Worm (Caenorhabditis elegans) whole organism, midembryonic: ENCODE measurements around the gene M01F1.9.

Experiments
- T22C8.4 ChIP-seq: fragments of 200-800 bp; sonication (Bioruptor generic); IDR thresholded peaks from 2 replicates; pipeline ENCODE4 v1.3.6; 2022; ENCODE audit warnings: missing genetic modification characterization, missing compliant biosample characterization
- cog-1 ChIP-seq: sonication (generic microtip); optimal IDR thresholded peaks from 2 replicates; lab custom pipeline; 2016; ENCODE audit warnings: missing genetic modification characterization, missing compliant biosample characterization
- flt-1 ChIP-seq: fragments of 200-800 bp; sonication (Bioruptor generic); IDR thresholded peaks from 2 replicates; pipeline ENCODE4 v1.3.6; 2022; ENCODE audit warnings: missing genetic modification characterization, missing compliant biosample characterization
- klf-2 ChIP-seq: fragments of 200-800 bp; sonication (Bioruptor generic); conservative IDR thresholded peaks from 2 replicates; pipeline ENCODE4 v1.3.6; 2022; ENCODE audit warnings: missing genetic modification reagents, missing genetic modification characterization, missing compliant biosample characterization
- med-1 ChIP-seq: sonication (generic microtip); optimal IDR thresholded peaks from 2 replicates; lab custom pipeline; 2017; ENCODE audit warnings: missing genetic modification characterization, mild to moderate bottlenecking, missing compliant biosample characterization, antibody characterized with exemption, missing genetic modification reagents; ENCODE audit not compliant: insufficient read depth
- ref-1 ChIP-seq: fragments of 200-800 bp; sonication (Bioruptor generic); conservative IDR thresholded peaks from 2 replicates; pipeline ENCODE4 v1.3.6; 2022; ENCODE audit warnings: missing genetic modification reagents, missing genetic modification characterization, missing compliant biosample characterization
- tab-1 ChIP-seq: fragments of 200-800 bp; sonication (Bioruptor generic); IDR thresholded peaks from 2 replicates; pipeline ENCODE4 v1.3.6; 2022; ENCODE audit warnings: missing genetic modification characterization, missing compliant biosample characterization
- ztf-23 ChIP-seq: fragments of 200-800 bp; sonication (Bioruptor generic); IDR thresholded peaks from 2 replicates; pipeline ENCODE4 v1.3.6; 2022; ENCODE audit warnings: missing genetic modification reagents, missing genetic modification characterization, missing compliant biosample characterization
- ztf-29 ChIP-seq: fragments of 200-800 bp; sonication (Bioruptor generic); IDR thresholded peaks from 2 replicates; pipeline ENCODE4 v1.3.6; 2022; ENCODE audit warnings: missing genetic modification reagents, missing genetic modification characterization, missing compliant biosample characterization

M01F1.9 gene

ce11 chrIII:3480950-3481349 is 17.9 kb downstream of the M01F1.9 start:
- TF ChIP-seq ztf-29 (GFP tag; lab: Robert Waterston, UW) (no peak), cog-1 (no peak), tab-1 (GFP tag; lab: Robert Waterston, UW) (no peak), ref-1 (GFP tag; lab: Robert Waterston, UW) (no peak), klf-2 (GFP tag; lab: Robert Waterston, UW) (no peak), ztf-23 (no peak), med-1 (GFP tag; lab: Kevin White, UChicago) (no peak), flt-1 (no peak), T22C8.4 (no peak)

DNA sequence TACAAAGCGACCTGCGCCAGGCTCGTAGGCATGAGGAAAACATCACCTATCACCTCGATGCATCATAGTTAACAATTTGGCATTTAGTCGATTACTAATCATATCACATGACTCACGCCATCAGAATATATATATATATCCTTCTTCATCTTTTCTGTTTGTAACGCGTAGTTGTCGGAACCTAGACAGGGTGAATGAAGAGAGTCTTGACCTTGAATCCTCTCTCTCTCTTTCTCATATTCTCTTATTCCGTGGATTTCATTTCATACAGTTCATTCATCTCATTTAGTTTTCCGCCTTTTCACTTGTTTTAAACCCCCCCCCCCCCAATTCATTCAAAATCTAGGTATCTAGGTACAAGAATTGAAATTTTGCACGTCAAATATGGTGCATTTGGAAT is 18.6 kb downstream of the M01F1.9 start:
- TF ChIP-seq tab-1 (GFP tag; lab: Robert Waterston, UW) (no peak), klf-2 (GFP tag; lab: Robert Waterston, UW) (no peak), flt-1 (no peak), ztf-29 (GFP tag; lab: Robert Waterston, UW) (no peak), ztf-23 (no peak)

DNA sequence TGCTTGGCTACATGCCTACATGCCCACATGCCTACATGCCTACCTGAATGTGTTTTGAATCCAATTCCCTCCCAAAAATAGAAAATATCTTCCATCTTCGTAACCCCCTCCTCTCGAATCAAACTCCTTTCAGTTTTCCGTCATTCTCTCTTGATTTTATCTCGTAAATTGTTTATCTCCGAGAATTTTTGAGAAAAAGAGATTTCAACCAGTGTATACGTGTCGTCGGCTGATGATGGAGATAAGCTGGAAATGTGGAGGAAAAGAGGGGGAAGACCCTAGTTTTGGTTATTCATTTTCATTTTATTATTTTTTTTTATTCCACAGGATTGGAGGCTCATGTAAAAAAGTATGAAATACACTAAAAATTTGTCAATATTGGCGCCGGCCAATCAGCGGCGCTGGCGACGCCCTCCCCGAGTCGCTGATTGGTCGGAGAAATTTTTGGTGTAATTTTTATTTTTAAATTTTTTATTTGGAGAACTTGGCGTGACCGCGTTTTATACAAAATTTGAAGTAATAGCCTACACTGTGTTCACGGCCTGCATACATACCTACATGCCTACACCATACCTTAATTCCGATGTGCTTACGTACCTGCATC is 20.0 kb downstream of the M01F1.9 start:
- TF ChIP-seq tab-1 (GFP tag; lab: Robert Waterston, UW) (no peak), ref-1 (GFP tag; lab: Robert Waterston, UW) (no peak), klf-2 (GFP tag; lab: Robert Waterston, UW) (no peak), cog-1 (no peak), ztf-29 (GFP tag; lab: Robert Waterston, UW) (no peak)

DNA sequence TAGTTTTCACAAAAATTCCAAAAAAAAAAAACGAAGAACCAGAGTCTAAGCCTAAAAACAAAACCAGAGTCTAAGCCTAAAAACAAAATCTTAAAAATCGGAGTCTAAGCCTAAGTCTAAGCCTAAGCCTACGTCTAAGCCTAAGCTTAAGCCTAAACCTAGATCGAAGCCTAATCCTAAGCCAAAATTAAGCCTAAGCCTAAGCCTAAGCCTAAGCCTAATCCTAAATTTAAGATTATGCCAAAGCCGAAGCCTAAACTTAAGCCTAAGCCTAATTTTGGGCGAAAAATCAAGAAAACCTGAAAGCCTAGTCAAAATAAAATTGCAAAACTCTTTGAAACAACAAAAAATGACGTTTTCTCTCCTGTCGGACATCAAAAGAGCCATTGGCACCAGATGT is 21.5 kb downstream of the M01F1.9 start:
- TF ChIP-seq T22C8.4 (no peak), klf-2 (GFP tag; lab: Robert Waterston, UW) (no peak), ztf-23 (no peak), flt-1 (no peak), cog-1 (no peak), ztf-29 (GFP tag; lab: Robert Waterston, UW) (no peak), tab-1 (GFP tag; lab: Robert Waterston, UW) (no peak), ref-1 (GFP tag; lab: Robert Waterston, UW) (no peak), med-1 (GFP tag; lab: Kevin White, UChicago) (no peak)

DNA sequence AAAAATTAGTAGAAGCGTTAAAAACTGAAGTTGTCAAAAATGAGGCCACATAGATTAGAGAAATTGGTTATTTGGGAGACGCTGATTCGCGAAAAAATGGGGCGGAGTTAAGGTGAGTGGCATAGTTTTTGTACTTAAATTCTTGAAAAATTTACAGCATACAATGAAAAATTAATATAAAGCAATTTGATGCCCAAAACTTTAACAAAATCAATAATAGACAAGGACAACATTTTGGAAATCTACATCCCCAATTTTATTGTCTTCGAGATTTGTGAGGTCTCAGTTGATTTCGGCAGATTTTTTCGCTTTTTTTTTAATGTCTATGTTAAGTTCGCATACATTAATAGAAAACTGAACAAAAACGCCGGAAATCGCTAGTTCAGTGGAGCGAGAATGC is 22.6 kb downstream of the M01F1.9 start:
- TF ChIP-seq klf-2 (GFP tag; lab: Robert Waterston, UW) (peak; percentile 56; the same call in 1 of the 2 replicates), ztf-29 (GFP tag; lab: Robert Waterston, UW) (no peak), med-1 (GFP tag; lab: Kevin White, UChicago) (no peak), tab-1 (GFP tag; lab: Robert Waterston, UW) (no peak), cog-1 (peak; percentile 66), ztf-23 (no peak), ref-1 (GFP tag; lab: Robert Waterston, UW) (no peak), T22C8.4 (no peak), flt-1 (0 out of 2 replicates have a peak, but pooled peaks have one; percentile 29)

- TF ChIP-seq ztf-29 (GFP tag; lab: Robert Waterston, UW) = no peak
- TF ChIP-seq ztf-23 = no peak
- no peak for TF ChIP-seq cog-1
- TF ChIP-seq klf-2 (GFP tag; lab: Robert Waterston, UW) = no peak
Measured at ce11 chrIII:3475497-3475896, 23.4 kb downstream of the M01F1.9 start, which contains the start of gene C34C12.9. TSS of gene C34C12.9 (minus strand) at chrIII:3475512.

DNA sequence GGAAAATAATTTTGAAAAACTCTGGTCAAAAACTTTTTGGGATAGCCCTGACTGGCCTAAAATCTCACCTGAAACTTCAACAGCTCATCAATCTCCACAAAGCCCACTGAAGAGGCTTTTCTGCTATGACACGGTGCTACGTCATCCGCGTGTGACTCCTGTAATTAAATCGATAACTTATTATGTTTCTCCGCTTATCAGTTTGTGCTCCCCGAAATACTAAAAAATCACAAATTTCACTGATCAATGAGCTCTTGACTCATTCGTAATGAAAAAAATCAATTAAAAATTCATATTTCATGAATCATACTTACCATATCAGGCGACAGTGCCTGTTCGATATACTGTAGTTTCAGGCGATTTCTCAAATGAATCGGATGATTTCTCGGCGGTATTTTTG is 23.8 kb downstream of the M01F1.9 start:
- TF ChIP-seq cog-1 (no peak), T22C8.4 (no peak), ztf-23 (no peak), med-1 (GFP tag; lab: Kevin White, UChicago) (no peak), tab-1 (GFP tag; lab: Robert Waterston, UW) (no peak)

ce11 chrIII:3471403-3472053 is 27.3 kb downstream of the M01F1.9 start, which contains the start of gene rsu-1:
TSS of gene rsu-1 (plus strand) at chrIII:3472003.
- TF ChIP-seq flt-1 (no peak), ref-1 (GFP tag; lab: Robert Waterston, UW) (no peak), T22C8.4 (peak; percentile 51), klf-2 (GFP tag; lab: Robert Waterston, UW) (no peak), ztf-23 (no peak), med-1 (GFP tag; lab: Kevin White, UChicago) (no peak), tab-1 (GFP tag; lab: Robert Waterston, UW) (no peak), cog-1 (peak; percentile 26), ztf-29 (GFP tag; lab: Robert Waterston, UW) (no peak)

DNA sequence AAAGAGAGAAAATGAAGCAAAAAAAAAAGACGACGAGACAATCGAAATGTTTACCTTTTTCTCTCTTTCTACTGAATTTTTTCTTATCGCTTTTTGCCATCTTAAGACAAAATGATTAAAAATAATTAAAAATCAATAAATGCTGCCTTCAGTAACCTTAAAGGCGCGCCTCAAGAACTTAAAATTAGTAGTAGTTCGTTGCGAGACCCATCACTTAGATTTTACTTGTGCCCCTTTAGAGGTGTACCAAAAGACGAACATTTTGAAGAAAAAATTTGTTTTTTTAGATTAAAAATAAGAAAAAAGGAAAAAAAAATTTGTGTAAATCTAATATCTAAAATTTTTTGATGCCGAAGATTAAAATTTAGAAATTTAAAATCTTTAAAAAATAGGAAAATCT is 27.9 kb downstream of the M01F1.9 start:
- no peak for TF ChIP-seq klf-2 (GFP tag; lab: Robert Waterston, UW)

DNA sequence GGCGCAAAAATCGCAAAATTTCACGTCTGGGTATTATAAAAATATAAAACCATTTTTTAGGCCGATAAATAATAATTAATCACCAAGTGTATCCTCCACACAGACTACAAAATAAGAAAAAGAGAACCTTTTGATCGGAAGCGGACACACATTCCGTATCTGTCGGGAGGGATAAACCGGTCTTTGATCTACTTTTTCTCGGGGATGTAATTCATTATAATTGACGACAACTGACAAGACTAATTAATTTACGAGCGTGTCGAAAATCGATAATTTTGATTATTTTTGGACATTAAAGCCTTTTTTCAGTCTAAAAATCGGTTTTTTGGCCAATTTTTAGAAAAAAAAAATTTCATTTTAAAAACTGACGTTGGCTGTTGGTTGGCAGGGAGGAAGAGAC is 28.4 kb downstream of the M01F1.9 start:
- TF ChIP-seq flt-1 (no peak), ztf-23 (no peak), tab-1 (GFP tag; lab: Robert Waterston, UW) (no peak), T22C8.4 (no peak), ref-1 (GFP tag; lab: Robert Waterston, UW) (no peak), klf-2 (GFP tag; lab: Robert Waterston, UW) (no peak), med-1 (GFP tag; lab: Kevin White, UChicago) (no peak), ztf-29 (GFP tag; lab: Robert Waterston, UW) (no peak), cog-1 (no peak)
